Fruit fly (Drosophila melanogaster): ENCODE results near the gene CG33272.

dm6 chr3L:11485956-11486609 lies 24.3 kb downstream of the CG33272 start:
- TF ChIP-seq dsf (GFP tag; optimal IDR thresholded peaks at IDR 0.05; ENCODE audit: borderline replicate concordance) (no peak), CrebA (GFP tag; optimal IDR thresholded peaks at IDR 0.05; ENCODE audit: borderline replicate concordance) (no peak), Hr78 (GFP tag; optimal IDR thresholded peaks at IDR 0.05) (no peak), Dfd (GFP tag; optimal IDR thresholded peaks at IDR 0.05) (no peak), usp (GFP tag; optimal IDR thresholded peaks at IDR 0.05) (no peak), CG9705 (GFP tag; optimal IDR thresholded peaks at IDR 0.05) (no peak), psq (GFP tag; optimal IDR thresholded peaks at IDR 0.05) (no peak), Hnf4 (GFP tag; optimal IDR thresholded peaks at IDR 0.05) (no peak), Dif (GFP tag; optimal IDR thresholded peaks at IDR 0.05; ENCODE audit: partially characterized antibody) (no peak)

Measured in whole organism, wandering third instar larva.